Worm (Caenorhabditis elegans): ENCODE measurements around the gene K03H6.1.

Gene K03H6.1

DNA sequence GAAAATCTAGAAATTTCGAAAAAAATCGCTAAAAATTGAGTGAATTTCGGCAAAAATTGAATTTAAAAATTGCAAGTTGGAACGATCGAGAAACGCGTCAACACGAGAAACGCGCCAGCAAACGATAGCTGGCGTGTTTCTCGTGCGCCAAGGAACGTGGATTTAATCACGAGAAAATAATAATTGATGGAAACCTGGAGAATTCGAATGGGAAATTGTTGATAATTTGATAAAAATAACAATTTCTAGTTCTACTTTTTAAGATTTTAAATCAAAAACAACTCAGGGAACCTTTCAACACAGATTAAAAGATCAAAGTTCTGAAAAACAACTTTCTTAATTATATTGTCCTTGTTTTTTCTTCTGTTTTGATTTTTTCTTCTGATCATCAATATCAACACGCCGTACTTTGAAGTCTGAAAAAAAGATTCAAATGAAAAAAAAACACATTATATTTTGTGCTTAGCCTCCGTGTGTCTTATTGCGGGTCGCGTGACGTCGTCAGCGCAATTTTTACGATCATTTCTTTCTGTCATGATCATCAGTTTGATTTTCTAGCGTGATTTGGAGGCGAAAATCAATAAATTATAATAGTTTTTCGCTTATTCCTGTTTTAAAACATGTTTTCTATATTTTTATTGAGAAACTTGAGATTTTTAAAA is 27.4 kb upstream of the K03H6.1 start, which contains the start of gene npp-20 (continued):
- no peak for TF ChIP-seq ztf-6 (GFP tag; IDR thresholded peaks at IDR 0.05)
- no peak for TF ChIP-seq Y79H2A.3 (GFP tag; conservative IDR thresholded peaks at IDR 0.05)
- TF ChIP-seq nhr-90 (tag; optimal IDR thresholded peaks at IDR 0.05), result no peak
- no peak for TF ChIP-seq egrh-3 (GFP tag; IDR thresholded peaks at IDR 0.05)
- no peak for TF ChIP-seq F57A8.1 (GFP tag; optimal IDR thresholded peaks at IDR 0.05)
- no peak for TF ChIP-seq ama-1 (optimal IDR thresholded peaks at IDR 0.05)
- no peak for TF ChIP-seq ama-1 (GFP tag; optimal IDR thresholded peaks at IDR 0.05)
- TF ChIP-seq athp-1 (tag; optimal IDR thresholded peaks at IDR 0.05), result no peak
- TF ChIP-seq ztf-3 (GFP tag; optimal IDR thresholded peaks at IDR 0.05), result no peak
- no peak for TF ChIP-seq egl-18 (GFP tag; IDR thresholded peaks at IDR 0.05)
- no peak for TF ChIP-seq F22D6.2 (tag; optimal IDR thresholded peaks at IDR 0.05)
- peak; percentile 95 for TF ChIP-seq ztf-18 (tag; optimal IDR thresholded peaks at IDR 0.05)
- TF ChIP-seq B0261.1 (tag; optimal IDR thresholded peaks at IDR 0.05), result no peak
- peak; percentile 26 for TF ChIP-seq nhr-80 (tag; optimal IDR thresholded peaks at IDR 0.05)
- TF ChIP-seq mcd-1 (GFP tag; IDR thresholded peaks at IDR 0.05), result peak; percentile 76
- TF ChIP-seq K11D2.4 (GFP tag; IDR thresholded peaks at IDR 0.05), result no peak
- peak in 1 of 3 experiments; percentile 67 for TF ChIP-seq lin-35 (GFP tag; optimal IDR thresholded peaks at IDR 0.05)
- TF ChIP-seq somi-1 (GFP tag; optimal IDR thresholded peaks at IDR 0.05), result no peak
- TF ChIP-seq him-1 (tag; optimal IDR thresholded peaks at IDR 0.05), result no peak
- peak; percentile 42 for TF ChIP-seq Y53G8AR.9 (GFP tag; conservative IDR thresholded peaks at IDR 0.05)
- peak; percentile 65 for TF ChIP-seq madf-6 (GFP tag; IDR thresholded peaks at IDR 0.05)
- TF ChIP-seq aptf-3 (GFP tag; IDR thresholded peaks at IDR 0.05), result no peak
- no peak for TF ChIP-seq aptf-2 (GFP tag; conservative IDR thresholded peaks at IDR 0.05)
- no peak for TF ChIP-seq gei-17 (GFP tag; optimal IDR thresholded peaks at IDR 0.05)
- TF ChIP-seq let-607 (tag; optimal IDR thresholded peaks at IDR 0.05), result peak; percentile 8 to 15
- TF ChIP-seq F33H1.4 (GFP tag; IDR thresholded peaks at IDR 0.05), result peak; percentile 54

ce11 chrIV:1496679-1497033 is 26.9 kb upstream of the K03H6.1 start:
- TF ChIP-seq F33H1.4 (GFP tag; IDR thresholded peaks at IDR 0.05), result peak; percentile 44; the same call in 1 of the 2 replicates
- peak; percentile 77 for TF ChIP-seq athp-1 (tag; optimal IDR thresholded peaks at IDR 0.05)
- no peak for TF ChIP-seq Y95B8A.8 (GFP tag; IDR thresholded peaks at IDR 0.05)
- TF ChIP-seq xnd-1 (tag; optimal IDR thresholded peaks at IDR 0.05), result peak; percentile 67
- TF ChIP-seq lsl-1 (GFP tag; optimal IDR thresholded peaks at IDR 0.05), result peak; percentile 82
- no peak for TF ChIP-seq ceh-27 (GFP tag; optimal IDR thresholded peaks at IDR 0.05)
- peak; percentile 75 for TF ChIP-seq madf-6 (GFP tag; IDR thresholded peaks at IDR 0.05)
- peak; percentile 20; the same call in 1 of the 2 replicates for TF ChIP-seq madf-8 (GFP tag; conservative IDR thresholded peaks at IDR 0.05)
- no peak for TF ChIP-seq hsf-1 (GFP tag; IDR thresholded peaks at IDR 0.05)
- peak; percentile 19 for TF ChIP-seq snpc-3.4 (tag; optimal IDR thresholded peaks at IDR 0.05)

ce11 chrIV:1497448-1497847 is 26.1 kb upstream of the K03H6.1 start, which contains the start of gene hxk-3:
Gene hxk-3, plus strand, starts transcription at chrIV:1497626.
- TF ChIP-seq nhr-90 (tag; optimal IDR thresholded peaks at IDR 0.05) (no peak), ztf-26 (tag; optimal IDR thresholded peaks at IDR 0.05) (peak; percentile 55), athp-1 (tag; optimal IDR thresholded peaks at IDR 0.05) (peak; percentile 1), attf-5 (GFP tag; optimal IDR thresholded peaks at IDR 0.05) (peak; percentile 56), snpc-1.3 (tag; optimal IDR thresholded peaks at IDR 0.05; ENCODE audit: insufficient read depth) (no peak), tbp1 (GFP tag; optimal IDR thresholded peaks at IDR 0.05) (peak; percentile 2), lin-40 (tag; optimal IDR thresholded peaks at IDR 0.05) (peak; percentile 34), cebp-1 (GFP tag; IDR thresholded peaks at IDR 0.05) (no peak), cebp-1 (tag; optimal IDR thresholded peaks at IDR 0.05) (peak; percentile 44), K12H6.12 (tag; optimal IDR thresholded peaks at IDR 0.05) (peak; percentile 33), lag-1 (GFP tag; IDR thresholded peaks at IDR 0.05) (no peak), F33H1.4 (GFP tag; IDR thresholded peaks at IDR 0.05) (no peak), sptf-2 (GFP tag; optimal IDR thresholded peaks at IDR 0.05) (no peak), ceh-58 (GFP tag; IDR thresholded peaks at IDR 0.05) (no peak), ztf-18 (tag; optimal IDR thresholded peaks at IDR 0.05) (peak; percentile 26), snpc-4 (GFP tag; optimal IDR thresholded peaks at IDR 0.05) (no peak), snpc-4 (tag; optimal IDR thresholded peaks at IDR 0.05) (peak in 1 of 4 experiments; percentile 24), lin-54 (GFP tag; optimal IDR thresholded peaks at IDR 0.05) (peak; percentile 22)

Data from whole organism, young adult.